Worm (Caenorhabditis elegans): Measurements from ENCODE around the gene T12A7.6.

DNA sequence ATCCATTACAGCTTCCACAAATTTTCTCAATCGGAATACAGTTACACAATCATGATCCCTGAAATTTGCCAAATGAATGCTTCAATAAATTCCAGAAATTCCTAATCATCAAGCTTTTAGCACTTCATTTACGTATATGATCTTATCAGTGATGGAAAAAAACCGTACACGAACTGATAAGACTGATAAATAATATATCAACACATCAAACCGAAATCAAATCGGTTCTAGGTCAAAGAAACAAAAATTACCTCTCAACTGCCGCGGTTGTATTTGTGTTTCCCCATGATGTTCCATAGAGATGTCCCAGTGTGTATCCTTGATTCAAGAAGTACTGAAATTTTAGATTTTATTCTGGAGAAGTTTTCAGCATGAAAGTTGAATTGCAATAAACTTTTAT is 22.0 kb downstream of the T12A7.6 start:
- TF ChIP-seq him-1 (tag; optimal IDR thresholded peaks at IDR 0.05) (no peak), W03F9.2 (tag; optimal IDR thresholded peaks at IDR 0.05) (no peak), dao-5 (tag; optimal IDR thresholded peaks at IDR 0.05) (no peak)
